Fruit fly (Drosophila melanogaster) whole organism, embryonic: ENCODE measurements around the gene CNPYb.

Experiments
- Adf1 ChIP-seq: fragments of 200-800 bp; sonication (Bioruptor generic); IDR thresholded peaks from 2 replicates; pipeline ENCODE4 v1.3.6; 2022; ENCODE audit warnings: missing biosample characterization, missing genetic modification characterization
- CG10321 ChIP-seq: fragments of 200-800 bp; sonication (Bioruptor generic); IDR thresholded peaks from 2 replicates; pipeline ENCODE4 v1.3.6; 2022; ENCODE audit warnings: missing biosample characterization, missing genetic modification characterization
- CG10979 ChIP-seq: fragments of 200-800 bp; sonication (Bioruptor generic); optimal IDR thresholded peaks from 2 replicates; lab custom pipeline; 2018; ENCODE audit warnings: missing biosample characterization, mild to moderate bottlenecking, missing genetic modification characterization, moderate library complexity
- CG11696 ChIP-seq: fragments of 200-800 bp; sonication (Bioruptor generic); IDR thresholded peaks from 2 replicates; pipeline ENCODE4 v1.3.6; 2022; ENCODE audit warnings: missing biosample characterization, missing genetic modification characterization
- CG12391 ChIP-seq: fragments of 200-800 bp; sonication (Bioruptor generic); optimal IDR thresholded peaks from 3 replicates; lab custom pipeline; 2018; ENCODE audit warnings: missing biosample characterization, mild to moderate bottlenecking, missing genetic modification characterization, moderate library complexity
- CG13624 ChIP-seq: fragments of 200-800 bp; sonication (Bioruptor generic); optimal IDR thresholded peaks from 2 replicates; lab custom pipeline; 2016; ENCODE audit warnings: missing biosample characterization, missing genetic modification characterization
- CG14014 ChIP-seq: fragments of 200-800 bp; sonication (Bioruptor generic); IDR thresholded peaks from 2 replicates; pipeline ENCODE4 v1.3.6; 2022; ENCODE audit warnings: missing biosample characterization, missing genetic modification characterization
- CG14441 ChIP-seq: fragments of 200-800 bp; sonication (Bioruptor generic); IDR thresholded peaks from 2 replicates; pipeline ENCODE4 v1.3.6; 2022; ENCODE audit warnings: missing biosample characterization, missing genetic modification characterization
- CG15011 ChIP-seq: fragments of 200-800 bp; sonication (Bioruptor generic); optimal IDR thresholded peaks from 3 replicates; lab custom pipeline; 2018; ENCODE audit warnings: missing biosample characterization, mild to moderate bottlenecking, missing genetic modification characterization
- CG15479 ChIP-seq: fragments of 200-800 bp; sonication (Bioruptor generic); optimal IDR thresholded peaks from 3 replicates; lab custom pipeline; 2019; ENCODE audit warnings: missing biosample characterization, mild to moderate bottlenecking, missing genetic modification characterization, moderate library complexity
- CG1603 ChIP-seq: fragments of 200-800 bp; sonication (Bioruptor generic); optimal IDR thresholded peaks from 2 replicates; lab custom pipeline; 2019; ENCODE audit warnings: missing biosample characterization, mild to moderate bottlenecking, missing genetic modification characterization, moderate library complexity
- CG18262 ChIP-seq: fragments of 200-800 bp; optimal IDR thresholded peaks from 3 replicates; lab custom pipeline; 2019; ENCODE audit warnings: missing biosample characterization, mild to moderate bottlenecking, missing genetic modification characterization, moderate library complexity
- CG1832 ChIP-seq: fragments of 200-800 bp; sonication (Bioruptor generic); optimal IDR thresholded peaks from 2 replicates; lab custom pipeline; 2017; ENCODE audit warnings: missing biosample characterization, mild to moderate bottlenecking, missing genetic modification characterization, inconsistent platforms
- CG3995 ChIP-seq: fragments of 200-800 bp; sonication (Bioruptor generic); optimal IDR thresholded peaks from 3 replicates; lab custom pipeline; 2016; ENCODE audit warnings: missing biosample characterization, missing genetic modification characterization
- CG4328 ChIP-seq: fragments of 200-800 bp; sonication (Bioruptor generic); optimal IDR thresholded peaks from 3 replicates; lab custom pipeline; 2017; ENCODE audit warnings: missing biosample characterization, missing genetic modification reagents, missing genetic modification characterization
- CG4424 ChIP-seq: fragments of 200-800 bp; sonication (Bioruptor generic); optimal IDR thresholded peaks from 3 replicates; lab custom pipeline; 2016; ENCODE audit warnings: missing biosample characterization, missing genetic modification characterization
- CG7963 ChIP-seq: fragments of 200-800 bp; sonication (Bioruptor generic); IDR thresholded peaks from 3 replicates; pipeline ENCODE4 v1.3.6; 2022; ENCODE audit warnings: missing biosample characterization, missing genetic modification characterization; ENCODE audit not compliant: partially characterized antibody
- CG9727 ChIP-seq: fragments of 200-800 bp; sonication (Bioruptor generic); optimal IDR thresholded peaks from 3 replicates; lab custom pipeline; 2017; ENCODE audit warnings: missing biosample characterization, mild to moderate bottlenecking, missing genetic modification characterization
- Camta ChIP-seq: fragments of 200-800 bp; sonication (Bioruptor generic); optimal IDR thresholded peaks from 2 replicates; lab custom pipeline; 2016; ENCODE audit warnings: missing biosample characterization, missing genetic modification characterization
- CoRest ChIP-seq: fragments of 200-800 bp; sonication (Bioruptor generic); optimal IDR thresholded peaks from 3 replicates; lab custom pipeline; 2018; ENCODE audit warnings: missing biosample characterization, mild to moderate bottlenecking, missing genetic modification characterization, moderate library complexity
- Dad ChIP-seq: fragments of 200-800 bp; sonication (Bioruptor generic); optimal IDR thresholded peaks from 3 replicates; lab custom pipeline; 2016; ENCODE audit warnings: missing biosample characterization, missing genetic modification characterization
- E2f2 ChIP-seq: fragments of 200-800 bp; sonication (Bioruptor generic); IDR thresholded peaks from 2 replicates; pipeline ENCODE4 v1.3.6; 2022; ENCODE audit warnings: missing biosample characterization, missing genetic modification characterization
- ERR ChIP-seq: fragments of 200-800 bp; sonication (Bioruptor generic); optimal IDR thresholded peaks from 2 replicates; lab custom pipeline; 2016; ENCODE audit warnings: missing biosample characterization, missing genetic modification characterization
- HLH3B ChIP-seq: fragments of 200-800 bp; sonication (Bioruptor generic); IDR thresholded peaks from 2 replicates; pipeline ENCODE4 v1.3.6; 2022; ENCODE audit warnings: missing biosample characterization, missing genetic modification characterization
- Hmr ChIP-seq: fragments of 200-800 bp; sonication (Bioruptor generic); optimal IDR thresholded peaks from 3 replicates; lab custom pipeline; 2017; ENCODE audit warnings: mild to moderate bottlenecking, missing biosample characterization, missing genetic modification reagents, missing genetic modification characterization
- Hsf ChIP-seq: fragments of 200-800 bp; sonication (Bioruptor generic); optimal IDR thresholded peaks from 3 replicates; lab custom pipeline; 2016; ENCODE audit warnings: missing biosample characterization, missing genetic modification characterization
- Mad ChIP-seq: fragments of 200-800 bp; sonication (Bioruptor generic); optimal IDR thresholded peaks from 2 replicates; lab custom pipeline; 2016; ENCODE audit warnings: missing biosample characterization, missing genetic modification characterization
- Opbp ChIP-seq: fragments of 200-800 bp; sonication (Bioruptor generic); IDR thresholded peaks from 3 replicates; pipeline ENCODE4 v1.3.6; 2022; ENCODE audit warnings: missing biosample characterization, missing genetic modification characterization; ENCODE audit not compliant: partially characterized antibody
- Spps ChIP-seq: fragments of 200-800 bp; sonication (Bioruptor generic); optimal IDR thresholded peaks from 2 replicates; lab custom pipeline; 2018; ENCODE audit warnings: missing biosample characterization, mild to moderate bottlenecking, missing genetic modification characterization
- amos ChIP-seq: fragments of 200-800 bp; sonication (Bioruptor generic); IDR thresholded peaks from 2 replicates; pipeline ENCODE4 v1.3.6; 2022; ENCODE audit warnings: missing biosample characterization, missing genetic modification characterization; ENCODE audit not compliant: partially characterized antibody
- ara ChIP-seq: fragments of 200-800 bp; sonication (Bioruptor generic); IDR thresholded peaks from 2 replicates; pipeline ENCODE4 v1.3.6; 2022; ENCODE audit warnings: missing biosample characterization, missing genetic modification characterization
- bowl ChIP-seq: fragments of 200-800 bp; sonication (Bioruptor generic); IDR thresholded peaks from 2 replicates; pipeline ENCODE4 v1.3.6; 2022; ENCODE audit warnings: missing biosample characterization, missing genetic modification characterization
- bsh ChIP-seq, 2 experiments: fragments of 200-800 bp; sonication (Bioruptor generic); optimal IDR thresholded peaks; 2 replicates each; lab custom pipeline; 2017 to 2018; ENCODE audit warnings: mild to moderate bottlenecking in 2 of 2, missing biosample characterization in 2 of 2, missing genetic modification characterization in 2 of 2, moderate library complexity in 1 of 2
- cad ChIP-seq: fragments of >200 bp; optimal IDR thresholded peaks from 2 replicates; lab custom pipeline; 2017; ENCODE audit warnings: missing biosample characterization, missing genetic modification characterization
- cas ChIP-seq: fragments of 200-800 bp; sonication (Bioruptor generic); IDR thresholded peaks from 2 replicates; pipeline ENCODE4 v1.3.6; 2022; ENCODE audit warnings: missing biosample characterization, missing genetic modification characterization
- emc ChIP-seq: fragments of 200-800 bp; sonication (Bioruptor generic); optimal IDR thresholded peaks from 2 replicates; lab custom pipeline; 2016; ENCODE audit warnings: missing biosample characterization, missing genetic modification characterization
- gfzf ChIP-seq: fragments of 200-800 bp; sonication (Bioruptor generic); optimal IDR thresholded peaks from 2 replicates; lab custom pipeline; 2016; ENCODE audit warnings: missing biosample characterization, mild to moderate bottlenecking, missing genetic modification characterization, moderate library complexity
- grn ChIP-seq: fragments of 200-800 bp; sonication (Bioruptor generic); optimal IDR thresholded peaks from 3 replicates; lab custom pipeline; 2017; ENCODE audit warnings: missing biosample characterization, missing genetic modification characterization
- kah ChIP-seq: fragments of 200-800 bp; sonication (Bioruptor generic); optimal IDR thresholded peaks from 2 replicates; lab custom pipeline; 2018; ENCODE audit warnings: missing biosample characterization, mild to moderate bottlenecking, missing genetic modification characterization
- lbe ChIP-seq: fragments of 200-800 bp; sonication (Bioruptor generic); optimal IDR thresholded peaks from 2 replicates; lab custom pipeline; 2016; ENCODE audit warnings: missing biosample characterization, mild to moderate bottlenecking, missing genetic modification characterization
- maf-S ChIP-seq: fragments of 200-800 bp; sonication (Bioruptor generic); optimal IDR thresholded peaks from 2 replicates; lab custom pipeline; 2016; ENCODE audit warnings: missing biosample characterization, missing genetic modification characterization
- nerfin-1 ChIP-seq: fragments of 200-800 bp; sonication (Bioruptor generic); optimal IDR thresholded peaks from 3 replicates; lab custom pipeline; 2019; ENCODE audit warnings: missing biosample characterization, mild to moderate bottlenecking, missing genetic modification characterization, moderate library complexity
- pb ChIP-seq: fragments of 200-800 bp; sonication (Bioruptor generic); optimal IDR thresholded peaks from 3 replicates; lab custom pipeline; 2016; ENCODE audit warnings: missing biosample characterization, missing genetic modification characterization
- pho ChIP-seq: fragments of 200-800 bp; sonication (Bioruptor generic); optimal IDR thresholded peaks from 2 replicates; lab custom pipeline; 2016; ENCODE audit warnings: missing biosample characterization, missing genetic modification characterization
- sd ChIP-seq: fragments of 200-800 bp; sonication (Bioruptor generic); optimal IDR thresholded peaks from 3 replicates; lab custom pipeline; 2018; ENCODE audit warnings: missing biosample characterization, mild to moderate bottlenecking, missing genetic modification characterization, moderate library complexity
- stwl ChIP-seq: fragments of 200-800 bp; sonication (Bioruptor generic); optimal IDR thresholded peaks from 3 replicates; lab custom pipeline; 2018; ENCODE audit warnings: missing biosample characterization, mild to moderate bottlenecking, missing genetic modification characterization, moderate library complexity
- ttk ChIP-seq: fragments of 200-800 bp; sonication (Bioruptor generic); IDR thresholded peaks from 2 replicates; pipeline ENCODE4 v2.1.2; 2022; ENCODE audit warnings: missing biosample characterization, missing genetic modification characterization
- unc-4 ChIP-seq: fragments of 200-800 bp; sonication (Bioruptor generic); IDR thresholded peaks from 2 replicates; pipeline ENCODE4 v1.3.6; 2022; ENCODE audit warnings: missing biosample characterization, missing genetic modification characterization; ENCODE audit not compliant: partially characterized antibody
- wdn ChIP-seq: fragments of 200-800 bp; sonication (Bioruptor generic); IDR thresholded peaks from 2 replicates; pipeline ENCODE4 v1.3.6; 2022; ENCODE audit warnings: missing biosample characterization, missing genetic modification characterization

The CNPYb gene

DNA sequence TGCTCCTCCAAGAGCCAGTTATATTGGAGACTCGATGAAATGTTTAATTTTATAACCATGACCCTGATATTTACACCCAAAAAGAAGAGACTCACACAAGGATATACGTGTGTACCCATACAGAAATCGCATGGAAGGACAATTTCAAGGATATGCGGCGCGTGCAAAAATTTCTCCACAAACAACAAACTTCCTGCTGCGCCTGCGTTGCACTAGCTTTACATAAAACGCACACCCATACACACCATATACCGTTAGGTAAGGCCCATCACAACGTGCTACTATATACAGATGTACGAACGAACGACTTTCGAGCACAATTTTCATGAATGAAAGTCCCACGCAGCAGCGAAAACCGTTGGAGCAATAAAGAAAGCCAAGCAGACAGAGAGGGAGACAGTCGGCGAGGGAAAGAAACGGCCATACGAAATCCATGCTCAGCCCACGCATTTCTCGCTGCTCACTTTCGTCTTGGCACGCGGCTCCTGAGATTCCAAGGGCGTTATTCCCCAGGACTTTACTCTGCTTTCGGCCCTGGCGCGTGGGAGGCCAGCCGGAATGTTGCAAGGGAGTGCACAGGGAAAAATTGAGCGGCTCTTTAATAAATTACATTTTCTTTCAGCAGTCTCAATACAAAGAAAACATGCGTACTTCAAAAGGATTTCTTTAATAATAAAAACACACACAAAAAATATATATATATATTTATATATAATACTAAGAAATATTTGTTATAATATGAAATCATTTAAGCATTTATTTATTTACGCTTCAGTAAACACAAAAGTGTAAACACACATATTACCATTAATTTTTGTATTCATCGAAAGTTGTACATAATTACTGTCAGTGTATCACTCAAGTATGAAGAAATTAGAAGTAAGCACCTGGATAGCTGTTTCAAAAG is 8.4 kb downstream of the CNPYb start (continued):
- TF ChIP-seq Mad (GFP tag; lab: Kevin White, UChicago): no peak
- no peak for TF ChIP-seq Opbp (GFP tag; lab: Robert Waterston, UW)
- no peak for TF ChIP-seq cas (GFP tag; lab: Robert Waterston, UW)
- TF ChIP-seq CG1832 (GFP tag; lab: Kevin White, UChicago): peak; percentile 12
- no peak for TF ChIP-seq cad (GFP tag; lab: Kevin White, UChicago)
- no peak for TF ChIP-seq CG14441 (GFP tag; lab: Robert Waterston, UW)
- TF ChIP-seq CG4424 (GFP tag; lab: Kevin White, UChicago): no peak
- TF ChIP-seq CG1603 (tag; lab: Kevin White, UChicago): no peak
- TF ChIP-seq ERR: no peak
- TF ChIP-seq CG9727: peak; percentile 52
- no peak for TF ChIP-seq nerfin-1 (tag; lab: Kevin White, UChicago)
- TF ChIP-seq lbe: no peak
- TF ChIP-seq Adf1 (GFP tag; lab: Robert Waterston, UW): peak; percentile 28; the same call in 1 of the 2 replicates
- peak; percentile 69 for TF ChIP-seq Hmr (GFP tag; lab: Kevin White, UChicago)
- TF ChIP-seq CG4328 (GFP tag; lab: Kevin White, UChicago): no peak
- TF ChIP-seq CG15479 (GFP tag; lab: Kevin White, UChicago): no peak
- TF ChIP-seq maf-S (GFP tag; lab: Kevin White, UChicago): no peak
- no peak for TF ChIP-seq ara (GFP tag; lab: Robert Waterston, UW)
- TF ChIP-seq unc-4: no peak
- no peak for TF ChIP-seq ttk (GFP tag; lab: Robert Waterston, UW)
- no peak for TF ChIP-seq gfzf (GFP tag; lab: Kevin White, UChicago)
- no peak for TF ChIP-seq CG15011
- no peak for TF ChIP-seq CG11696 (GFP tag; lab: Robert Waterston, UW)
- TF ChIP-seq Hsf (GFP tag; lab: Kevin White, UChicago): no peak
- no peak for TF ChIP-seq HLH3B (GFP tag; lab: Robert Waterston, UW)
- TF ChIP-seq bsh (GFP tag; optimal IDR thresholded peaks at IDR 0.05; lab: Kevin White, UChicago): peak in 1 of 2 experiments; percentile 39
- TF ChIP-seq CG13624 (GFP tag; lab: Kevin White, UChicago): no peak
- TF ChIP-seq CG10979 (tag; lab: Kevin White, UChicago): peak; percentile 51
- no peak for TF ChIP-seq emc (GFP tag; lab: Kevin White, UChicago)
- no peak for TF ChIP-seq CG7963 (GFP tag; lab: Robert Waterston, UW)
- no peak for TF ChIP-seq kah (GFP tag; lab: Kevin White, UChicago)
- TF ChIP-seq CG14014 (GFP tag; lab: Robert Waterston, UW): peak; percentile 29; the same call in 1 of the 2 replicates
- TF ChIP-seq CoRest: peak; percentile 58
- TF ChIP-seq CG3995: no peak
- peak; percentile 49 for TF ChIP-seq CG12391 (tag; lab: Kevin White, UChicago)
- no peak for TF ChIP-seq E2f2 (GFP tag; lab: Robert Waterston, UW)
- no peak for TF ChIP-seq Camta (GFP tag; lab: Kevin White, UChicago)
- no peak for TF ChIP-seq Spps (tag; lab: Kevin White, UChicago)
- no peak for TF ChIP-seq wdn (GFP tag; lab: Robert Waterston, UW)
- TF ChIP-seq stwl (tag; lab: Kevin White, UChicago): no peak
- TF ChIP-seq pb (GFP tag; lab: Kevin White, UChicago): no peak
- 0 out of 2 replicates have a peak, but pooled peaks have one; percentile 12 for TF ChIP-seq amos (GFP tag; lab: Robert Waterston, UW)
- no peak for TF ChIP-seq bowl (GFP tag; lab: Robert Waterston, UW)
- TF ChIP-seq grn (GFP tag; lab: Kevin White, UChicago): no peak
- peak; percentile 55 for TF ChIP-seq CG18262 (tag; lab: Kevin White, UChicago)
- no peak for TF ChIP-seq sd (tag; lab: Kevin White, UChicago)
- no peak for TF ChIP-seq Dad
- no peak for TF ChIP-seq CG10321
- no peak for TF ChIP-seq pho
